Worm (Caenorhabditis elegans) whole organism, midembryonic: Measurements from ENCODE around the gene C30A5.10.

Experiments used
- T22C8.4 ChIP-seq: fragments of 200-800 bp; sonication (Bioruptor generic); IDR thresholded peaks from 2 replicates; pipeline ENCODE4 v1.3.6; 2022; ENCODE audit warnings: missing genetic modification characterization, missing compliant biosample characterization
- flt-1 ChIP-seq: fragments of 200-800 bp; sonication (Bioruptor generic); IDR thresholded peaks from 2 replicates; pipeline ENCODE4 v1.3.6; 2022; ENCODE audit warnings: missing genetic modification characterization, missing compliant biosample characterization
- klf-2 ChIP-seq: fragments of 200-800 bp; sonication (Bioruptor generic); conservative IDR thresholded peaks from 2 replicates; pipeline ENCODE4 v1.3.6; 2022; ENCODE audit warnings: missing genetic modification reagents, missing genetic modification characterization, missing compliant biosample characterization
- ztf-23 ChIP-seq: fragments of 200-800 bp; sonication (Bioruptor generic); IDR thresholded peaks from 2 replicates; pipeline ENCODE4 v1.3.6; 2022; ENCODE audit warnings: missing genetic modification reagents, missing genetic modification characterization, missing compliant biosample characterization

DNA sequence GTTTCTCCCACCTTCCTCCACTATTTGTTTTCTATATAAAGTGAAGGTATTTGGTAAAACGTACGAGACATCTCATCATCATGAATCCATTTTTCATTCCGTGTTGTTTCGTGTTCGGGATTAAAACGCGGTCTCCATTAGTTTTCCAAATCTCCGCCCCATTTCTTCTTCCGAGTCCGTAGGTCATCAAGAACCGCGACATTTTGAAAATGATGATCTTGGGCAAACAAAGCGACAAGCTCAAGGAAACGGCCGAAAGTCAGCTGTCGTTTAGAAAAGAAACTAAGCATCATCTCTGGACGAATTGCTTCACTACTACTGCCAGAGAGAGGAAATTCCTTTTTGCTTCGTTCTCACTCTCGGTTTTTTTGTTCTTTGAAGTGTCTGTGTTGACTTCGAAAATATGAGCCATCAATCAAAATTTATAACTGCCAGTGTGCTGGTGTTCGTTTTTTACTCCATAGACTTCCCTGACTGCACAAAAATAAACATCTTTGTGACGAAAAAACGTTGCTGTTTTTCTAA is 37.0 kb downstream of the C30A5.10 start:
- TF ChIP-seq klf-2 (GFP tag; lab: Robert Waterston, UW): no peak
- no peak for TF ChIP-seq ztf-23 (GFP tag; lab: Robert Waterston, UW)
- no peak for TF ChIP-seq flt-1 (GFP tag; lab: Robert Waterston, UW)
- no peak for TF ChIP-seq T22C8.4 (GFP tag; lab: Robert Waterston, UW)
